Fruit fly (Drosophila melanogaster): ENCODE data around the gene CCT4.
A peak's percentile ranks its signal among the peaks of the same experiment; 100 is the strongest.

Gene CCT4

DNA sequence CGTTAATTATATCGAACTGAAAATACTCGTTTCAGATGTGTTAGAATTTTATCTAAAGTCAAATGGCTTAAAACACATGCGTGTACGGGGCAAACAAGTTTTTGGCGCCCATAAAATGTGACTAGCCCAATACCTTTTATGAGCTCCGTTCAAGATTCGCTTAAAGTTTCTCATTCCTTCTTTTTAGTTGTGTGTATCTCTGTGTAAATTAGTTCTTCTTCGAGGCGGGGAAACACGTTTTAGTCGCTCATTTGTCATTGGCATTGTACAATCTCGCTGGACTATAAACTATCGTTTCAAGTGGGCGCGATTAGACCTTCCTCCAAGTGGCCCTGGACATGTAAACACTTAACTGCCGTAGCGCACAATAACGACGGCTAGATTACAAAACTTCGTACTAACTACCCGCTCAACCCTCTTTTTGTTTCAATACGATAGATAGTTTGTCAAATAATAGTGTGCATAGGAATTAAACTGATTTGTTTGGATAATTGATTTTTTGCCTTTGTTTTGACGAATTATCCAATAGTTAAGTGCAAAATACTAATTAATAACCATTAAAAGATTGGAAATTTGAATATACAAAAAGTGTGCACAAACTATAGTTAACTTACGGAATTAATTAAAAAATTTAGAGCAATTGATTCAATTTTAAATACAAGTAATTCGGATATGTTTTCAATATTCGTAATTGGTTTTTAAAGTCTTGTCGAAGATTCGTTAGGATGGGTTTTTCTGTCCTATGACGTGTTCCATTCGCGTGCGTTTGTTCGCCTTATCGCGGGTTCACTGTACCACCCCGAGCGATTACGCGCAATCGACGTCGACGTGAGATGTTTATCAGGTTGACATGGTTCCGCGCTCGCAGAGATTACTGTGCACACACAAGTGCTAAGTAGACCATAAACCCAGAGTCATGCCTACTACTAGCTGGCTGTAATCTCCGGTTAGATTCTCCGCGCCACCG is 28.0 kb upstream of the CCT4 start (continued):
- TF ChIP-seq gcm2 (GFP tag; optimal IDR thresholded peaks at IDR 0.05) (no peak), az2 (GFP tag; optimal IDR thresholded peaks at IDR 0.05) (peak; percentile 36), CG15479 (GFP tag; optimal IDR thresholded peaks at IDR 0.05) (no peak), Dbx (GFP tag; IDR thresholded peaks at IDR 0.05) (peak; percentile 82), tap (tag; optimal IDR thresholded peaks at IDR 0.05) (peak; percentile 35), bowl (GFP tag; IDR thresholded peaks at IDR 0.05) (no peak; the same call in 1 of the 2 replicates), CG7357 (GFP tag; IDR thresholded peaks at IDR 0.05) (no peak), CG12104 (GFP tag; optimal IDR thresholded peaks at IDR 0.05) (peak; percentile 10), kay (GFP tag; optimal IDR thresholded peaks at IDR 0.05) (peak; percentile 23), odd (GFP tag; optimal IDR thresholded peaks at IDR 0.05) (peak; percentile 14), run (tag; optimal IDR thresholded peaks at IDR 0.05) (no peak), inv (GFP tag; IDR thresholded peaks at IDR 0.05; ENCODE audit: partially characterized antibody) (no peak), HLH4C (GFP tag; IDR thresholded peaks at IDR 0.05; ENCODE audit: partially characterized antibody) (no peak), pan (optimal IDR thresholded peaks at IDR 0.05) (no peak), pan (GFP tag; optimal IDR thresholded peaks at IDR 0.05 in 1 of 2, IDR thresholded peaks at IDR 0.05 in 1 of 2) (peak in 1 of 2 experiments; percentile 51), H2.0 (GFP tag; IDR thresholded peaks at IDR 0.05) (0 out of 2 replicates have a peak, but pooled peaks have one; percentile 7), CG7987 (GFP tag; optimal IDR thresholded peaks at IDR 0.05) (peak; percentile 30), rib (GFP tag; IDR thresholded peaks at IDR 0.05) (peak; percentile 17; the same call in 1 of the 2 replicates), CG6813 (GFP tag; optimal IDR thresholded peaks at IDR 0.05) (peak; percentile 39), cas (GFP tag; IDR thresholded peaks at IDR 0.05) (no peak), Antp (GFP tag; optimal IDR thresholded peaks at IDR 0.05) (no peak), pum (GFP tag; optimal IDR thresholded peaks at IDR 0.05) (peak; percentile 17), psq (GFP tag; optimal IDR thresholded peaks at IDR 0.05) (no peak), schlank (tag; optimal IDR thresholded peaks at IDR 0.05) (no peak), Hr78 (GFP tag; optimal IDR thresholded peaks at IDR 0.05) (no peak), CG13296 (GFP tag; optimal IDR thresholded peaks at IDR 0.05) (peak; percentile 52), fd96Cb (tag; optimal IDR thresholded peaks at IDR 0.05) (no peak), sim (GFP tag; IDR thresholded peaks at IDR 0.05) (no peak), gro (GFP tag; optimal IDR thresholded peaks at IDR 0.05) (no peak), CG6791 (GFP tag; IDR thresholded peaks at IDR 0.05; ENCODE audit: partially characterized antibody) (no peak), pita (GFP tag; optimal IDR thresholded peaks at IDR 0.05) (no peak), CG4854 (GFP tag; optimal IDR thresholded peaks at IDR 0.05) (no peak), CG42726 (GFP tag; IDR thresholded peaks at IDR 0.05; ENCODE audit: partially characterized antibody) (no peak), E2f1 (GFP tag; IDR thresholded peaks at IDR 0.05) (peak; percentile 32; the same call in 1 of the 2 replicates), MBD-R2 (GFP tag; IDR thresholded peaks at IDR 0.05) (peak; percentile 37), NFAT (GFP tag; IDR thresholded peaks at IDR 0.05) (0 out of 2 replicates have a peak, but pooled peaks have one; percentile 4), lov (optimal IDR thresholded peaks at IDR 0.05) (no peak), lov (GFP tag; IDR thresholded peaks at IDR 0.05) (0 out of 3 replicates have a peak, but pooled peaks have one; percentile 38), CG17829 (tag; optimal IDR thresholded peaks at IDR 0.05) (peak; percentile 50), pb (GFP tag; optimal IDR thresholded peaks at IDR 0.05) (no peak), CG33213 (GFP tag; optimal IDR thresholded peaks at IDR 0.05) (no peak), CG13424 (tag; optimal IDR thresholded peaks at IDR 0.05) (peak; percentile 42), wdn (GFP tag; IDR thresholded peaks at IDR 0.05) (peak; percentile 16; the same call in 1 of the 2 replicates), shn (GFP tag; optimal IDR thresholded peaks at IDR 0.05) (no peak), oc (tag; optimal IDR thresholded peaks at IDR 0.05) (no peak), CG32532 (GFP tag; IDR thresholded peaks at IDR 0.05) (peak; percentile 81), CkIIα-i1 (GFP tag; IDR thresholded peaks at IDR 0.05) (no peak), knrl (GFP tag; IDR thresholded peaks at IDR 0.05; ENCODE audit: partially characterized antibody) (no peak), maf-S (GFP tag; optimal IDR thresholded peaks at IDR 0.05) (no peak)

Data from whole organism, embryonic.